Worm (Caenorhabditis elegans) whole organism, L1 larva: ENCODE data around the gene twk-5.
A peak's percentile ranks its signal among the peaks of the same experiment; 100 is the strongest.

ENCODE experiments used
- C34B4.2 ChIP-seq: sonication (generic microtip); optimal IDR thresholded peaks from 2 replicates; lab custom pipeline; 2017; ENCODE audit warnings: mild to moderate bottlenecking, missing genetic modification characterization, missing compliant biosample characterization
- F16B12.6 ChIP-seq: fragments of 150-350 bp; optimal IDR thresholded peaks from 2 replicates; lab custom pipeline; 2014; ENCODE audit warnings: missing biosample characterization, missing genetic modification characterization
- Y116A8C.19 ChIP-seq: sonication (generic microtip); optimal IDR thresholded peaks from 2 replicates; lab custom pipeline; 2016; ENCODE audit warnings: missing compliant biosample characterization, missing genetic modification characterization, borderline replicate concordance
- blmp-1 ChIP-seq: fragments of 150-350 bp; optimal IDR thresholded peaks from 2 replicates; lab custom pipeline; 2014; ENCODE audit warnings: missing biosample characterization, missing genetic modification characterization
- ceh-63 ChIP-seq: fragments of 200-800 bp; sonication (Bioruptor generic); optimal IDR thresholded peaks from 2 replicates; lab custom pipeline; 2018; ENCODE audit warnings: mild to moderate bottlenecking, missing genetic modification characterization, missing compliant biosample characterization
- ceh-88 ChIP-seq: fragments of 200-800 bp; sonication (Bioruptor generic); IDR thresholded peaks from 2 replicates; pipeline ENCODE4 v1.3.6; 2022; ENCODE audit warnings: missing genetic modification characterization, missing compliant biosample characterization
- dsc-1 ChIP-seq: sonication (generic microtip); optimal IDR thresholded peaks from 2 replicates; lab custom pipeline; 2016; ENCODE audit warnings: mild to moderate bottlenecking, missing genetic modification characterization, missing compliant biosample characterization
- efl-3 ChIP-seq: fragments of 200-800 bp; sonication (Bioruptor generic); optimal IDR thresholded peaks from 2 replicates; lab custom pipeline; 2018; ENCODE audit warnings: mild to moderate bottlenecking, missing genetic modification characterization, missing compliant biosample characterization
- egl-13 ChIP-seq: sonication (generic microtip); optimal IDR thresholded peaks from 2 replicates; lab custom pipeline; 2016; ENCODE audit warnings: missing genotype, missing genetic modification reagents, missing genetic modification characterization, missing compliant biosample characterization
- egl-27 ChIP-seq, 2 experiments: fragments of 150-350 bp in 1 of 2; sonication (generic microtip); optimal IDR thresholded peaks; 3 replicates each; lab custom pipeline; 2017 to 2018; ENCODE audit warnings: missing biosample characterization in 2 of 2, missing genetic modification characterization in 2 of 2, missing genetic modification reagents in 2 of 2
- elt-2 ChIP-seq: sonication (generic microtip); optimal IDR thresholded peaks from 2 replicates; lab custom pipeline; 2016; ENCODE audit warnings: missing genetic modification characterization, mild to moderate bottlenecking, inconsistent platforms, missing compliant biosample characterization, missing genetic modification reagents
- elt-3 ChIP-seq, 6 experiments: fragments of 150-350 bp in 1 of 6; sonication (generic microtip); optimal IDR thresholded peaks; 2 replicates each; lab custom pipeline; 2017 to 2018; ENCODE audit warnings: missing biosample characterization in 6 of 6, missing genetic modification characterization in 6 of 6, inconsistent platforms in 1 of 6
- ets-5 ChIP-seq: fragments of 200-800 bp; sonication (Bioruptor generic); IDR thresholded peaks from 2 replicates; pipeline ENCODE4 v1.3.6; 2022; ENCODE audit warnings: missing genetic modification characterization, missing compliant biosample characterization
- fkh-10 ChIP-seq: sonication (generic microtip); optimal IDR thresholded peaks from 2 replicates; lab custom pipeline; 2017; ENCODE audit warnings: missing biosample characterization, missing genetic modification reagents, missing genetic modification characterization
- fkh-4 ChIP-seq: sonication (generic microtip); optimal IDR thresholded peaks from 2 replicates; lab custom pipeline; 2016; ENCODE audit warnings: missing compliant biosample characterization, missing genetic modification characterization, borderline replicate concordance
- fos-1 ChIP-seq: fragments of 150-350 bp; optimal IDR thresholded peaks from 2 replicates; lab custom pipeline; 2014; ENCODE audit warnings: missing biosample characterization, missing genetic modification characterization
- grh-1 ChIP-seq: fragments of 200-800 bp; sonication (Bioruptor generic); IDR thresholded peaks from 2 replicates; pipeline ENCODE4 v1.3.6; 2022; ENCODE audit warnings: missing genetic modification reagents, missing genetic modification characterization, missing compliant biosample characterization
- hlh-17 ChIP-seq: fragments of 200-800 bp; sonication (Bioruptor generic); optimal IDR thresholded peaks from 2 replicates; lab custom pipeline; 2018; ENCODE audit warnings: missing genetic modification characterization, mild to moderate bottlenecking, missing compliant biosample characterization, moderate library complexity, borderline replicate concordance
- isw-1 ChIP-seq: fragments of 200-800 bp; sonication (Bioruptor generic); IDR thresholded peaks from 2 replicates; pipeline ENCODE4 v1.3.6; 2022; ENCODE audit warnings: missing genetic modification characterization, missing compliant biosample characterization
- lin-14 ChIP-seq: fragments of 200-800 bp; sonication (Bioruptor generic); optimal IDR thresholded peaks from 2 replicates; lab custom pipeline; 2018; ENCODE audit warnings: mild to moderate bottlenecking, missing genetic modification characterization, moderate library complexity, missing compliant biosample characterization
- lin-15B ChIP-seq: fragments of 150-350 bp; sonication (generic microtip); optimal IDR thresholded peaks from 3 replicates; lab custom pipeline; 2014; ENCODE audit warnings: missing biosample characterization, missing genetic modification characterization
- lin-39 ChIP-seq: fragments of 150-350 bp; optimal IDR thresholded peaks from 2 replicates; lab custom pipeline; 2014; ENCODE audit warnings: missing biosample characterization, missing genetic modification reagents, missing genetic modification characterization
- lsy-2 ChIP-seq, 2 experiments: fragments of 150-350 bp; optimal IDR thresholded peaks; 2 replicates each; lab custom pipeline; 2014; ENCODE audit warnings: missing biosample characterization in 2 of 2, missing genetic modification characterization in 2 of 2
- mdl-1 ChIP-seq, 2 experiments: fragments of 150-350 bp; optimal IDR thresholded peaks; 2 replicates each; lab custom pipeline; 2014 to 2017; ENCODE audit warnings: missing biosample characterization in 2 of 2, missing genetic modification characterization in 2 of 2, inconsistent platforms in 1 of 2
- mef-2 ChIP-seq: fragments of 150-350 bp; optimal IDR thresholded peaks from 2 replicates; lab custom pipeline; 2014; ENCODE audit warnings: missing biosample characterization, missing genetic modification characterization
- mep-1 ChIP-seq: fragments of 150-350 bp; optimal IDR thresholded peaks from 2 replicates; lab custom pipeline; 2014; ENCODE audit warnings: missing biosample characterization, missing genetic modification characterization
- nhr-19 ChIP-seq: fragments of 200-800 bp; sonication (Bioruptor generic); conservative IDR thresholded peaks from 2 replicates; pipeline ENCODE4 v1.3.6; 2022; ENCODE audit warnings: missing genetic modification characterization, missing compliant biosample characterization
- nhr-20 ChIP-seq: sonication (generic microtip); optimal IDR thresholded peaks from 2 replicates; lab custom pipeline; 2016; ENCODE audit warnings: mild to moderate bottlenecking, missing genetic modification characterization, missing compliant biosample characterization
- nhr-237 ChIP-seq: fragments of 150-350 bp; optimal IDR thresholded peaks from 2 replicates; lab custom pipeline; 2014; ENCODE audit warnings: missing biosample characterization, missing genetic modification characterization
- nhr-28 ChIP-seq: fragments of 150-350 bp; optimal IDR thresholded peaks from 2 replicates; lab custom pipeline; 2014; ENCODE audit warnings: missing biosample characterization, missing genetic modification characterization
- nhr-47 ChIP-seq: sonication (generic microtip); optimal IDR thresholded peaks from 2 replicates; lab custom pipeline; 2016; ENCODE audit warnings: mild to moderate bottlenecking, missing genetic modification characterization, moderate library complexity, missing compliant biosample characterization
- nhr-77 ChIP-seq: fragments of 150-350 bp; optimal IDR thresholded peaks from 2 replicates; lab custom pipeline; 2014; ENCODE audit warnings: missing biosample characterization, missing genetic modification characterization
- nhr-84 ChIP-seq: sonication (generic microtip); optimal IDR thresholded peaks from 2 replicates; lab custom pipeline; 2017; ENCODE audit warnings: missing biosample characterization, missing genetic modification characterization
- nhr-85 ChIP-seq: sonication (generic microtip); peaks from one replicate; lab custom pipeline; 2016; ENCODE audit warnings: missing genetic modification characterization, inconsistent platforms, missing compliant biosample characterization
- pag-3 ChIP-seq: sonication (generic microtip); optimal IDR thresholded peaks from 2 replicates; lab custom pipeline; 2017; ENCODE audit warnings: missing genetic modification characterization, mild to moderate bottlenecking, missing compliant biosample characterization, antibody characterized with exemption, borderline replicate concordance; ENCODE audit not compliant: insufficient read depth
- pax-3 ChIP-seq: fragments of 200-800 bp; sonication (Bioruptor generic); optimal IDR thresholded peaks from 2 replicates; lab custom pipeline; 2018; ENCODE audit warnings: mild to moderate bottlenecking, missing genetic modification characterization, moderate library complexity, missing compliant biosample characterization
- pqm-1 ChIP-seq: sonication (generic microtip); optimal IDR thresholded peaks from 3 replicates; lab custom pipeline; 2017; ENCODE audit warnings: missing biosample characterization, missing genetic modification characterization
- skn-1 ChIP-seq: fragments of 150-350 bp; optimal IDR thresholded peaks from 2 replicates; lab custom pipeline; 2014; ENCODE audit warnings: missing biosample characterization, missing genetic modification characterization
- snpc-4 ChIP-seq: fragments of 150-350 bp; optimal IDR thresholded peaks from 2 replicates; lab custom pipeline; 2014; ENCODE audit warnings: missing biosample characterization, missing genetic modification characterization
- sup-37 ChIP-seq: fragments of 200-800 bp; sonication (Bioruptor generic); optimal IDR thresholded peaks from 2 replicates; lab custom pipeline; 2018; ENCODE audit warnings: mild to moderate bottlenecking, missing genetic modification characterization, missing compliant biosample characterization
- tbx-2 ChIP-seq: sonication (generic microtip); optimal IDR thresholded peaks from 2 replicates; lab custom pipeline; 2016; ENCODE audit warnings: missing genetic modification characterization, missing compliant biosample characterization
- unc-86 ChIP-seq: sonication (generic microtip); optimal IDR thresholded peaks from 2 replicates; lab custom pipeline; 2016; ENCODE audit warnings: missing genetic modification characterization, missing compliant biosample characterization
- unc-98 ChIP-seq: fragments of 200-800 bp; sonication (Bioruptor generic); IDR thresholded peaks from 2 replicates; pipeline ENCODE4 v1.3.6; 2022; ENCODE audit warnings: missing genetic modification characterization, missing compliant biosample characterization
- vab-15 ChIP-seq: sonication (generic microtip); optimal IDR thresholded peaks from 2 replicates; lab custom pipeline; 2017; ENCODE audit warnings: missing genotype, mild to moderate bottlenecking, missing genetic modification characterization, missing compliant biosample characterization
- xbp-1 ChIP-seq: sonication (generic microtip); optimal IDR thresholded peaks from 2 replicates; lab custom pipeline; 2016; ENCODE audit warnings: missing genetic modification characterization, missing compliant biosample characterization
- zip-4 ChIP-seq: fragments of 200-800 bp; sonication (Bioruptor generic); optimal IDR thresholded peaks from 2 replicates; lab custom pipeline; 2018; ENCODE audit warnings: mild to moderate bottlenecking, missing genetic modification characterization, moderate library complexity, missing compliant biosample characterization
- ztf-4 ChIP-seq: fragments of 150-350 bp; optimal IDR thresholded peaks from 2 replicates; lab custom pipeline; 2014; ENCODE audit warnings: missing biosample characterization, missing genetic modification characterization

The twk-5 gene

ce11 chrII:11501956-11502355 lies 16.9 kb upstream of the twk-5 start:
- TF ChIP-seq snpc-4 (tag; lab: Kevin White, UChicago) (no peak), fos-1 (tag; lab: Kevin White, UChicago) (no peak), blmp-1 (tag; lab: Kevin White, UChicago) (peak; percentile 100), nhr-20 (tag; lab: Kevin White, UChicago) (peak; percentile 7), unc-98 (no peak), elt-3 (tag; optimal IDR thresholded peaks at IDR 0.05; lab: Kevin White, UChicago) (peak; percentile 28 to 96 (median 84)), ztf-4 (no peak)

DNA sequence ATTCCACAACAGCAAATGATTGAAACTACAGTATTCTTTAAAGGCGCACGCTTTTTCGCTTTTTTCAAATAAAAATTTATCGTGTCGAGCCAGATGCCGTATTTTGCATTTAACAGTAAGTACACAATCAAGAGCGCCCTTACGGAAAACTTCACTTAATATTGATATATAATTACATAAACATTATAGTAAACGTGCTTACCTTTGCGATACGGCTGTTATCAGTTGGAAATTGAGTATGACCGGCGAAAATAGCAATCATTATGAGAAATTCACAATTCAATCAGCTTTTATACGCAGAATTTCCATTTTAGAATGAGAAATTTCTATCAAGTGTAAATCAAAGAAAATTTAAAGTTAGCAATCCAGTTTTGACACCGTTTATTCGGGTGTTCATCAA lies 15.1 kb upstream of the twk-5 start, which contains the start of gene B0334.20:
Gene B0334.20 (minus strand): TSS at position 262 of the 400 bp plus-strand sequence.
- TF ChIP-seq vab-15 (no peak), ceh-63 (GFP tag; lab: Kevin White, UChicago) (no peak), nhr-237 (tag; lab: Kevin White, UChicago) (no peak), ceh-88 (no peak), snpc-4 (tag; lab: Kevin White, UChicago) (no peak), pax-3 (tag; lab: Kevin White, UChicago) (no peak), fkh-4 (tag; lab: Kevin White, UChicago) (no peak), mep-1 (tag; lab: Kevin White, UChicago) (no peak), nhr-19 (GFP tag; lab: Robert Waterston, UW) (no peak), lin-14 (GFP tag; lab: Kevin White, UChicago) (no peak), mef-2 (no peak), isw-1 (no peak), grh-1 (GFP tag; lab: Robert Waterston, UW) (no peak)

DNA sequence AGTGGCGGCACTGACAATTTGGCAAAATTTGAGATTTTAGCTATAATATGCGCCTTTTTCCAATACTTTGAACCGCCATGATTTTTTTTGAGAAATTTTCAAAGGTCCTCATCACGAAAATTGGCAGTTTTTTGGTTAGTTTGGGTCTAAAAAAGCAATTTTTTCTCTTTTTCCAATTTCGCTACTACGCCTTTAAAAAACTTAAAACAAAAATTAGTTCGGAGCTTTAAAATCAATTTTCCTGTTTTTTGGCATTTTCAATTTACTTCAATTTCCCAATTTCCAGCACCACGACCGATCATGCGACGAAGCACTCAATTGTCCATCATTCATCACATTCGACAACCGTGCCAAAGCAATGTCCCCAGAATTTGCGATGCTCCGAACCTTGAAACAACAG lies 12.3 kb upstream of the twk-5 start, which contains the start of gene B0334.5:
Gene B0334.5 (plus strand): TSS at position 301 of the 400 bp plus-strand sequence.
- TF ChIP-seq mdl-1 (tag; optimal IDR thresholded peaks at IDR 0.05; lab: Kevin White, UChicago) (no peak), pqm-1 (tag; lab: Kevin White, UChicago) (no peak), grh-1 (GFP tag; lab: Robert Waterston, UW) (no peak), fkh-4 (tag; lab: Kevin White, UChicago) (no peak), lin-14 (GFP tag; lab: Kevin White, UChicago) (no peak), lsy-2 (tag; optimal IDR thresholded peaks at IDR 0.05; lab: Kevin White, UChicago) (no peak), nhr-84 (no peak), blmp-1 (tag; lab: Kevin White, UChicago) (no peak)

DNA sequence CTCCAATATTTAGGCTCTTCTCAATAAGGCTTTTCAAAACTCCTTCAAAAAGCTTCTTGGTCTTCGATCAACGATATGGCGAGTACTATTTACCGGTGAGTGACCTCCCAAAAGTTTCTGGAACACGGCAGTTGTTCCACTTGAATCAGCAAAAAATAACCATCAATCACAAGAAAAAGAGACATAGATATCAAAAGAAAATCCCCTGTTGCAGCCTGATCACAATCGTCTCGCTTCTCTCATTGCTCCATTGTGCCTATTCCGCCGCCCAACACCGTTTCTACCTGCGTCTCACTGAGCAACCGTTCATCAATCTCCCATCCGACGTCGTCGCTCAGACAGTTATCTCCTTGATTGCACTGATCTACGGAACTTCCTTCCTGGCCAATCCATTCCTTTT lies 11.7 kb upstream of the twk-5 start, which contains the start of gene emc-5:
Gene emc-5 (plus strand): TSS at position 14 of the 400 bp plus-strand sequence.
- TF ChIP-seq isw-1 (no peak), tbx-2 (tag; lab: Kevin White, UChicago) (no peak), nhr-28 (tag; lab: Kevin White, UChicago) (no peak), F16B12.6 (tag; lab: Kevin White, UChicago) (no peak), ets-5 (GFP tag; lab: Robert Waterston, UW) (no peak), nhr-237 (tag; lab: Kevin White, UChicago) (no peak), fos-1 (tag; lab: Kevin White, UChicago) (no peak), pax-3 (tag; lab: Kevin White, UChicago) (no peak), skn-1 (tag; lab: Kevin White, UChicago) (no peak), egl-13 (tag; lab: Kevin White, UChicago) (no peak), lin-39 (tag; lab: Kevin White, UChicago) (peak; percentile 73), elt-2 (tag; lab: Kevin White, UChicago) (no peak), xbp-1 (tag; lab: Kevin White, UChicago) (no peak), egl-27 (tag; optimal IDR thresholded peaks at IDR 0.05; lab: Kevin White, UChicago) (no peak), dsc-1 (no peak), lin-15B (tag; lab: Kevin White, UChicago) (no peak), nhr-77 (tag; lab: Kevin White, UChicago) (no peak), hlh-17 (no peak), efl-3 (GFP tag; lab: Kevin White, UChicago) (no peak), nhr-47 (tag; lab: Kevin White, UChicago) (no peak), unc-86 (tag; lab: Kevin White, UChicago) (no peak), ceh-88 (no peak), sup-37 (GFP tag; lab: Kevin White, UChicago) (no peak), C34B4.2 (tag; lab: Kevin White, UChicago) (no peak), Y116A8C.19 (tag; lab: Kevin White, UChicago) (no peak), nhr-85 (no peak), fkh-10 (no peak), pag-3 (tag; lab: Kevin White, UChicago) (no peak), zip-4 (GFP tag; lab: Kevin White, UChicago) (no peak)
